Fruit fly (Drosophila melanogaster) whole organism, embryonic: ENCODE measurements around the gene Abl.

Experiments used
- CG10274 ChIP-seq: fragments of 200-800 bp; sonication (Bioruptor generic); optimal IDR thresholded peaks from 3 replicates; lab custom pipeline; 2017; ENCODE audit warnings: missing biosample characterization, mild to moderate bottlenecking, missing genetic modification characterization
- CG10321 ChIP-seq: fragments of 200-800 bp; sonication (Bioruptor generic); IDR thresholded peaks from 2 replicates; pipeline ENCODE4 v1.3.6; 2022; ENCODE audit warnings: missing biosample characterization, missing genetic modification characterization
- CG11247 ChIP-seq: fragments of 200-800 bp; sonication (Bioruptor generic); IDR thresholded peaks from 2 replicates; pipeline ENCODE4 v1.3.6; 2022; ENCODE audit warnings: missing biosample characterization, missing genetic modification characterization
- CG11504 ChIP-seq: fragments of 200-800 bp; sonication (Bioruptor generic); optimal IDR thresholded peaks from 3 replicates; lab custom pipeline; 2019; ENCODE audit warnings: missing biosample characterization, mild to moderate bottlenecking, missing genetic modification characterization, moderate library complexity
- CG11723 ChIP-seq: fragments of 200-800 bp; sonication (Bioruptor generic); optimal IDR thresholded peaks from 2 replicates; lab custom pipeline; 2017; ENCODE audit warnings: missing biosample characterization, mild to moderate bottlenecking, missing genetic modification characterization
- CG12155 ChIP-seq: fragments of 200-800 bp; sonication (Bioruptor generic); optimal IDR thresholded peaks from 3 replicates; lab custom pipeline; 2016; ENCODE audit warnings: missing biosample characterization, missing genetic modification characterization
- CG14014 ChIP-seq: fragments of 200-800 bp; sonication (Bioruptor generic); IDR thresholded peaks from 2 replicates; pipeline ENCODE4 v1.3.6; 2022; ENCODE audit warnings: missing biosample characterization, missing genetic modification characterization
- CG15479 ChIP-seq: fragments of 200-800 bp; sonication (Bioruptor generic); optimal IDR thresholded peaks from 3 replicates; lab custom pipeline; 2019; ENCODE audit warnings: missing biosample characterization, mild to moderate bottlenecking, missing genetic modification characterization, moderate library complexity
- CG16813 ChIP-seq: fragments of 200-800 bp; sonication (Bioruptor generic); IDR thresholded peaks from 3 replicates; pipeline ENCODE4 v1.3.6; 2022; ENCODE audit warnings: missing biosample characterization, missing genetic modification characterization; ENCODE audit not compliant: partially characterized antibody
- CG16815 ChIP-seq: fragments of 200-800 bp; sonication (Bioruptor generic); optimal IDR thresholded peaks from 3 replicates; lab custom pipeline; 2017; ENCODE audit warnings: missing biosample characterization, mild to moderate bottlenecking, missing genetic modification characterization
- CG16863 ChIP-seq: fragments of 200-800 bp; sonication (Bioruptor generic); optimal IDR thresholded peaks from 3 replicates; lab custom pipeline; 2016; ENCODE audit warnings: missing biosample characterization, missing genetic modification characterization
- CG17186 ChIP-seq: fragments of 200-800 bp; sonication (Bioruptor generic); optimal IDR thresholded peaks from 3 replicates; lab custom pipeline; 2017; ENCODE audit warnings: missing biosample characterization, missing genetic modification reagents, missing genetic modification characterization
- CG18619 ChIP-seq: fragments of 200-800 bp; sonication (Bioruptor generic); optimal IDR thresholded peaks from 3 replicates; lab custom pipeline; 2017; ENCODE audit warnings: missing biosample characterization, mild to moderate bottlenecking, missing genetic modification characterization
- CG2116 ChIP-seq: fragments of 200-800 bp; sonication (Bioruptor generic); optimal IDR thresholded peaks from 3 replicates; lab custom pipeline; 2018; ENCODE audit warnings: missing biosample characterization, mild to moderate bottlenecking, missing genetic modification characterization
- CG2199 ChIP-seq: fragments of 200-800 bp; sonication (Bioruptor generic); IDR thresholded peaks from 3 replicates; pipeline ENCODE4 v1.3.6; 2022; ENCODE audit warnings: missing biosample characterization, missing genetic modification characterization
- CG2678 ChIP-seq: fragments of 200-800 bp; sonication (Bioruptor generic); optimal IDR thresholded peaks from 3 replicates; lab custom pipeline; 2019; ENCODE audit warnings: missing biosample characterization, mild to moderate bottlenecking, missing genetic modification characterization, moderate library complexity
- CG2875 ChIP-seq: fragments of 200-800 bp; sonication (Bioruptor generic); optimal IDR thresholded peaks from 2 replicates; lab custom pipeline; 2017; ENCODE audit warnings: missing biosample characterization, mild to moderate bottlenecking, missing genetic modification characterization, missing genetic modification reagents
- CG3163 ChIP-seq: fragments of 200-800 bp; sonication (Bioruptor generic); optimal IDR thresholded peaks from 3 replicates; lab custom pipeline; 2016; ENCODE audit warnings: missing biosample characterization, missing genetic modification characterization
- CG33557 ChIP-seq: fragments of 200-800 bp; sonication (Bioruptor generic); optimal IDR thresholded peaks from 2 replicates; lab custom pipeline; 2019; ENCODE audit warnings: missing biosample characterization, mild to moderate bottlenecking, missing genetic modification characterization, moderate library complexity
- CG34376 ChIP-seq: fragments of 200-800 bp; sonication (Bioruptor generic); optimal IDR thresholded peaks from 2 replicates; lab custom pipeline; 2018; ENCODE audit warnings: missing biosample characterization, mild to moderate bottlenecking, missing genetic modification characterization
- CG43689 ChIP-seq: fragments of 200-800 bp; sonication (Bioruptor generic); IDR thresholded peaks from 2 replicates; pipeline ENCODE4 v1.3.6; 2022; ENCODE audit warnings: missing biosample characterization, missing genetic modification characterization
- CG4854 ChIP-seq: fragments of 200-800 bp; sonication (Bioruptor generic); optimal IDR thresholded peaks from 2 replicates; lab custom pipeline; 2016; ENCODE audit warnings: missing biosample characterization, missing genetic modification characterization, inconsistent platforms
- CG6689 ChIP-seq: fragments of 200-800 bp; sonication (Bioruptor generic); IDR thresholded peaks from 2 replicates; pipeline ENCODE4 v1.3.6; 2022; ENCODE audit warnings: missing biosample characterization, missing genetic modification characterization
- CG7357 ChIP-seq: fragments of 200-800 bp; sonication (Bioruptor generic); IDR thresholded peaks from 3 replicates; pipeline ENCODE4 v1.3.6; 2022; ENCODE audit warnings: missing biosample characterization, missing genetic modification characterization
- CkIIα-i1 ChIP-seq: fragments of 200-800 bp; sonication (Bioruptor generic); IDR thresholded peaks from 2 replicates; pipeline ENCODE4 v1.3.6; 2022; ENCODE audit warnings: missing biosample characterization, missing genetic modification characterization
- Hr78 ChIP-seq, 2 experiments: fragments of 200-800 bp in 1 of 2; fragments of >200 bp in 1 of 2; sonication (Bioruptor generic) in 1 of 2; optimal IDR thresholded peaks; 2 replicates each; lab custom pipeline; 2017 to 2019; ENCODE audit warnings: missing biosample characterization in 2 of 2, missing genetic modification characterization in 2 of 2, mild to moderate bottlenecking in 1 of 2, moderate library complexity in 1 of 2
- Kr ChIP-seq: fragments of 200-800 bp; sonication (Bioruptor generic); optimal IDR thresholded peaks from 2 replicates; lab custom pipeline; 2017; ENCODE audit warnings: missing biosample characterization, mild to moderate bottlenecking, missing genetic modification characterization
- Nf-YA ChIP-seq: fragments of 200-800 bp; sonication (Bioruptor generic); IDR thresholded peaks from 2 replicates; pipeline ENCODE4 v1.3.6; 2022; ENCODE audit warnings: missing biosample characterization, missing genetic modification characterization
- Poxn ChIP-seq: fragments of 200-800 bp; sonication (Bioruptor generic); IDR thresholded peaks from 2 replicates; pipeline ENCODE4 v1.3.6; 2022; ENCODE audit warnings: missing biosample characterization, missing genetic modification characterization
- Rx ChIP-seq: fragments of 200-800 bp; sonication (Bioruptor generic); IDR thresholded peaks from 2 replicates; pipeline ENCODE4 v1.3.6; 2022; ENCODE audit warnings: missing biosample characterization, missing genetic modification characterization
- bbx ChIP-seq: fragments of 200-800 bp; sonication (Bioruptor generic); IDR thresholded peaks from 2 replicates; pipeline ENCODE4 v1.3.6; 2022; ENCODE audit warnings: missing biosample characterization, missing genetic modification characterization; ENCODE audit not compliant: partially characterized antibody
- br ChIP-seq: fragments of >200 bp; optimal IDR thresholded peaks from 2 replicates; lab custom pipeline; 2017
- cas ChIP-seq: fragments of 200-800 bp; sonication (Bioruptor generic); IDR thresholded peaks from 2 replicates; pipeline ENCODE4 v1.3.6; 2022; ENCODE audit warnings: missing biosample characterization, missing genetic modification characterization
- dmrt11E ChIP-seq: fragments of 200-800 bp; sonication (Bioruptor generic); optimal IDR thresholded peaks from 3 replicates; lab custom pipeline; 2018; ENCODE audit warnings: missing biosample characterization, mild to moderate bottlenecking, missing genetic modification characterization, moderate library complexity
- dpn ChIP-seq, 2 experiments: fragments of 200-800 bp; sonication (Bioruptor generic); optimal IDR thresholded peaks; 3 replicates each; lab custom pipeline; 2016; ENCODE audit warnings: missing biosample characterization in 2 of 2, missing genetic modification characterization in 2 of 2
- ewg ChIP-seq: fragments of 200-800 bp; sonication (Bioruptor generic); optimal IDR thresholded peaks from 3 replicates; lab custom pipeline; 2017; ENCODE audit warnings: mild to moderate bottlenecking, missing biosample characterization, missing genetic modification reagents, missing genetic modification characterization
- fu2 ChIP-seq: fragments of 200-800 bp; sonication (Bioruptor generic); optimal IDR thresholded peaks from 2 replicates; lab custom pipeline; 2016; ENCODE audit warnings: missing biosample characterization, missing genetic modification characterization
- gcm ChIP-seq: fragments of 200-800 bp; sonication (Bioruptor generic); optimal IDR thresholded peaks from 2 replicates; lab custom pipeline; 2019; ENCODE audit warnings: missing biosample characterization, mild to moderate bottlenecking, missing genetic modification characterization, moderate library complexity
- grn ChIP-seq: fragments of 200-800 bp; sonication (Bioruptor generic); optimal IDR thresholded peaks from 3 replicates; lab custom pipeline; 2017; ENCODE audit warnings: missing biosample characterization, missing genetic modification characterization
- ham ChIP-seq: fragments of 200-800 bp; sonication (Bioruptor generic); IDR thresholded peaks from 2 replicates; pipeline ENCODE4 v1.3.6; 2022; ENCODE audit warnings: missing biosample characterization, missing genetic modification characterization
- jing ChIP-seq: fragments of 200-800 bp; sonication (Bioruptor generic); optimal IDR thresholded peaks from 2 replicates; lab custom pipeline; 2018; ENCODE audit warnings: missing biosample characterization, mild to moderate bottlenecking, missing genetic modification characterization
- lilli ChIP-seq: fragments of 200-800 bp; sonication (Bioruptor generic); optimal IDR thresholded peaks from 3 replicates; lab custom pipeline; 2016; ENCODE audit warnings: missing biosample characterization, missing genetic modification characterization
- nerfin-2 ChIP-seq: fragments of 200-800 bp; sonication (Bioruptor generic); IDR thresholded peaks from 2 replicates; pipeline ENCODE4 v1.3.6; 2022; ENCODE audit warnings: missing biosample characterization, missing genetic modification characterization; ENCODE audit not compliant: partially characterized antibody
- pb ChIP-seq: fragments of 200-800 bp; sonication (Bioruptor generic); optimal IDR thresholded peaks from 3 replicates; lab custom pipeline; 2016; ENCODE audit warnings: missing biosample characterization, missing genetic modification characterization
- pfk ChIP-seq: fragments of 200-800 bp; sonication (Bioruptor generic); optimal IDR thresholded peaks from 2 replicates; lab custom pipeline; 2018; ENCODE audit warnings: missing biosample characterization, mild to moderate bottlenecking, missing genetic modification characterization, moderate library complexity
- prd ChIP-seq, 3 experiments: fragments of >200 bp in 2 of 3; fragments of 200-800 bp in 1 of 3; sonication (Bioruptor generic) in 1 of 3; optimal IDR thresholded peaks in 2 of 3; IDR thresholded peaks in 1 of 3; 2 replicates in 2 of 3; 3 replicates in 1 of 3; pipeline versions ENCODE4 v1.3.6 to Lab custom; 2017 to 2022; ENCODE audit warnings: missing biosample characterization in 1 of 3, missing genetic modification characterization in 1 of 3
- ro ChIP-seq: fragments of 200-800 bp; sonication (Bioruptor generic); IDR thresholded peaks from 2 replicates; pipeline ENCODE4 v1.3.6; 2022; ENCODE audit warnings: missing biosample characterization, missing genetic modification characterization
- shn ChIP-seq: fragments of 200-800 bp; sonication (Bioruptor generic); optimal IDR thresholded peaks from 3 replicates; lab custom pipeline; 2016; ENCODE audit warnings: missing biosample characterization, missing genetic modification characterization
- sim ChIP-seq: fragments of 200-800 bp; sonication (Bioruptor generic); IDR thresholded peaks from 2 replicates; pipeline ENCODE4 v1.3.6; 2022; ENCODE audit warnings: missing biosample characterization, missing genetic modification characterization
- so ChIP-seq: fragments of 200-800 bp; sonication (Bioruptor generic); IDR thresholded peaks from 3 replicates; pipeline ENCODE4 v1.3.6; 2022; ENCODE audit warnings: missing biosample characterization, missing genetic modification characterization
- tx ChIP-seq: fragments of 200-800 bp; sonication (Bioruptor generic); optimal IDR thresholded peaks from 2 replicates; lab custom pipeline; 2016; ENCODE audit warnings: missing biosample characterization, missing genetic modification characterization

Gene Abl

DNA sequence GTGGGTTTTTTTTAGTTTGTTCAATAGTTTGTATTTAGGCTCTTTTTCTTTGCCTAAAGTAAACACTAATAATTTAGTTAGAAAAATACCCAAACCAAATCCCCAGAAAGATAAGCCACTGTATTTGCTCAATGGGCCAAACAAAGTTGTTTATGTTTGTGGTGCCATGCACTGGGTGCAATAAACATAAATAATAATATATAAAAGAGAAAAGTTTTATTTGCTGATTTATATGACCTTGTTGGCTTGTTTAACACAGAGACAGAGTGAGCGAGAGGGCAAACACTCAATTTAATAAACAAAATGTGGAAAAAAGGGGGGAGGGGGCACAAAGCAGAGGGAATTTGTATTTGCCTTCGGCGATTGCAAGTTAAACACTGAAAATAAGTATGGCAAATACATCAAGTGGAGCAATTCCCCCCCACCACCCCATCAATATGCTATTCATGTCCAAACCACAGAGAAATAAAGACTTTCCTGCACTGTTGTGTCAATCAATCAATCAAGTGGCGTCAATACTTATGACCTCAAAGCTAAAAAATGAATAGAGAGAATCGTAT lies 7.1 kb downstream of the Abl start (continued):
- no peak for TF ChIP-seq Nf-YA (GFP tag; lab: Robert Waterston, UW)
- TF ChIP-seq ham: no peak
- TF ChIP-seq so (GFP tag; lab: Robert Waterston, UW): no peak
- peak; percentile 70 for TF ChIP-seq CG2875 (GFP tag; lab: Kevin White, UChicago)
- peak; percentile 11 for TF ChIP-seq ewg (GFP tag; lab: Kevin White, UChicago)
- no peak for TF ChIP-seq bbx
- peak; percentile 15 for TF ChIP-seq CG18619 (GFP tag; lab: Kevin White, UChicago)
- TF ChIP-seq CG15479 (GFP tag; lab: Kevin White, UChicago): peak; percentile 13
- no peak for TF ChIP-seq pb (GFP tag; lab: Kevin White, UChicago)
- TF ChIP-seq CG14014 (GFP tag; lab: Robert Waterston, UW): no peak
- TF ChIP-seq tx (GFP tag; lab: Kevin White, UChicago): no peak
- peak; percentile 59 for TF ChIP-seq CG2678 (tag; lab: Kevin White, UChicago)
- no peak for TF ChIP-seq CG10274 (GFP tag; lab: Kevin White, UChicago)
- TF ChIP-seq CG6689 (GFP tag; lab: Robert Waterston, UW): no peak
- TF ChIP-seq CG34376 (GFP tag; lab: Kevin White, UChicago): no peak
- TF ChIP-seq CG7357 (GFP tag; lab: Robert Waterston, UW): no peak
- peak in 1 of 2 experiments; percentile 45 for TF ChIP-seq Hr78 (GFP tag; optimal IDR thresholded peaks at IDR 0.05; lab: Kevin White, UChicago)
- no peak for TF ChIP-seq lilli (GFP tag; lab: Kevin White, UChicago)
- TF ChIP-seq CG16863 (GFP tag; lab: Kevin White, UChicago): no peak
- TF ChIP-seq Rx: no peak
- TF ChIP-seq CG2199 (GFP tag; lab: Robert Waterston, UW): no peak
- no peak for TF ChIP-seq CG43689
- TF ChIP-seq CG33557: peak; percentile 51
- no peak for TF ChIP-seq CkIIα-i1
- no peak for TF ChIP-seq shn (GFP tag; lab: Kevin White, UChicago)
- TF ChIP-seq cas (GFP tag; lab: Robert Waterston, UW): no peak
- TF ChIP-seq gcm: peak; percentile 53
- no peak for TF ChIP-seq CG11723
- TF ChIP-seq prd (optimal IDR thresholded peaks at IDR 0.05; lab: Kevin White, UChicago): no peak
- TF ChIP-seq prd (GFP tag; IDR thresholded peaks at IDR 0.05; lab: Robert Waterston, UW): no peak
- TF ChIP-seq CG11504: peak; percentile 30
- no peak for TF ChIP-seq fu2 (GFP tag; lab: Kevin White, UChicago)
- peak; percentile 66 for TF ChIP-seq Kr (GFP tag; lab: Kevin White, UChicago)
- no peak for TF ChIP-seq jing (GFP tag; lab: Kevin White, UChicago)
- TF ChIP-seq Poxn (GFP tag; lab: Robert Waterston, UW): no peak
- TF ChIP-seq dpn (GFP tag; optimal IDR thresholded peaks at IDR 0.05; lab: Kevin White, UChicago): no peak
- no peak for TF ChIP-seq ro (GFP tag; lab: Robert Waterston, UW)
- peak; percentile 83 for TF ChIP-seq dmrt11E
- no peak for TF ChIP-seq CG16813 (GFP tag; lab: Robert Waterston, UW)
- no peak for TF ChIP-seq CG11247 (GFP tag; lab: Robert Waterston, UW)
- TF ChIP-seq br (lab: Kevin White, UChicago): no peak
- TF ChIP-seq grn: no peak
- no peak for TF ChIP-seq CG17186 (GFP tag; lab: Kevin White, UChicago)
- no peak for TF ChIP-seq CG4854 (GFP tag; lab: Kevin White, UChicago)
- TF ChIP-seq sim: no peak
- no peak for TF ChIP-seq CG10321 (GFP tag; lab: Robert Waterston, UW)
- no peak for TF ChIP-seq CG3163 (GFP tag; lab: Kevin White, UChicago)
- TF ChIP-seq CG12155: no peak
- TF ChIP-seq pfk: no peak
- TF ChIP-seq CG2116 (GFP tag; lab: Kevin White, UChicago): peak; percentile 26
- no peak for TF ChIP-seq nerfin-2 (GFP tag; lab: Robert Waterston, UW)
- peak; percentile 9 for TF ChIP-seq CG16815
